Worm (Caenorhabditis elegans) whole organism, L2 larva: ENCODE measurements around the gene irld-66.

Experiments used
- ZK546.5 ChIP-seq: sonication (generic microtip); optimal IDR thresholded peaks from 2 replicates; lab custom pipeline; 2017; ENCODE audit warnings: missing biosample characterization, missing genetic modification characterization
- ama-1 ChIP-seq: fragments of 150-350 bp; optimal IDR thresholded peaks from 2 replicates; lab custom pipeline; 2018; ENCODE audit warnings: inconsistent platforms
- blmp-1 ChIP-seq: sonication (generic microtip); optimal IDR thresholded peaks from 2 replicates; lab custom pipeline; 2017; ENCODE audit warnings: missing genetic modification characterization, mild to moderate bottlenecking, missing compliant biosample characterization, antibody characterized with exemption, moderate library complexity; ENCODE audit not compliant: insufficient read depth
- nhr-11 ChIP-seq: fragments of 150-350 bp; optimal IDR thresholded peaks from 2 replicates; lab custom pipeline; 2014; ENCODE audit warnings: missing biosample characterization, missing genetic modification characterization
- nhr-12 ChIP-seq: fragments of 150-350 bp; optimal IDR thresholded peaks from 2 replicates; lab custom pipeline; 2014; ENCODE audit warnings: missing biosample characterization, missing genetic modification characterization
- nhr-129 ChIP-seq: fragments of 150-350 bp; optimal IDR thresholded peaks from 2 replicates; lab custom pipeline; 2014; ENCODE audit warnings: missing biosample characterization, missing genetic modification characterization
- nhr-237 ChIP-seq: fragments of 150-350 bp; optimal IDR thresholded peaks from 2 replicates; lab custom pipeline; 2014; ENCODE audit warnings: missing biosample characterization, missing genetic modification characterization
- unc-62 ChIP-seq: fragments of 150-350 bp; optimal IDR thresholded peaks from 2 replicates; lab custom pipeline; 2014; ENCODE audit warnings: missing biosample characterization, missing genetic modification reagents, missing genetic modification characterization
- ztf-11 ChIP-seq: sonication (generic microtip); optimal IDR thresholded peaks from 2 replicates; lab custom pipeline; 2017; ENCODE audit warnings: missing biosample characterization, missing genetic modification characterization

- TF ChIP-seq nhr-129 (tag; lab: Kevin White, UChicago) (no peak), nhr-11 (no peak), ztf-11 (tag; lab: Kevin White, UChicago) (no peak), blmp-1 (tag; lab: Kevin White, UChicago) (no peak), unc-62 (no peak), ZK546.5 (tag; lab: Kevin White, UChicago) (no peak), nhr-237 (tag; lab: Kevin White, UChicago) (no peak), nhr-12 (no peak), ama-1 (lab: Kevin White, UChicago) (no peak)
Observed at ce11 chrII:2963619-2964018, 23.0 kb upstream of the irld-66 start.
